Fruit fly (Drosophila melanogaster) whole organism, embryonic: ENCODE results near the gene slf.

Source experiments
- ATbp ChIP-seq: fragments of 200-800 bp; sonication (Bioruptor generic); optimal IDR thresholded peaks from 2 replicates; lab custom pipeline; 2017; ENCODE audit warnings: missing biosample characterization, mild to moderate bottlenecking, missing genetic modification characterization, missing genetic modification reagents
- Adf1 ChIP-seq: fragments of 200-800 bp; sonication (Bioruptor generic); IDR thresholded peaks from 2 replicates; pipeline ENCODE4 v1.3.6; 2022; ENCODE audit warnings: missing biosample characterization, missing genetic modification characterization
- Awh ChIP-seq: fragments of 200-800 bp; sonication (Bioruptor generic); IDR thresholded peaks from 2 replicates; pipeline ENCODE4, ENCODE4 v1.3.6; 2022; ENCODE audit warnings: missing biosample characterization, missing genetic modification characterization
- CG10147 ChIP-seq: fragments of 200-800 bp; sonication (Bioruptor generic); optimal IDR thresholded peaks from 2 replicates; lab custom pipeline; 2019; ENCODE audit warnings: missing biosample characterization, mild to moderate bottlenecking, missing genetic modification characterization, moderate library complexity
- CG10209 ChIP-seq: fragments of 200-800 bp; sonication (Bioruptor generic); optimal IDR thresholded peaks from 3 replicates; lab custom pipeline; 2017; ENCODE audit warnings: missing biosample characterization, mild to moderate bottlenecking, missing genetic modification characterization, missing genetic modification reagents
- CG10565 ChIP-seq: fragments of 200-800 bp; sonication (Bioruptor generic); optimal IDR thresholded peaks from 3 replicates; lab custom pipeline; 2016; ENCODE audit warnings: missing biosample characterization, mild to moderate bottlenecking, missing genetic modification characterization
- CG11504 ChIP-seq: fragments of 200-800 bp; sonication (Bioruptor generic); optimal IDR thresholded peaks from 3 replicates; lab custom pipeline; 2019; ENCODE audit warnings: missing biosample characterization, mild to moderate bottlenecking, missing genetic modification characterization, moderate library complexity
- CG12071 ChIP-seq: fragments of 200-800 bp; sonication (Bioruptor generic); optimal IDR thresholded peaks from 3 replicates; lab custom pipeline; 2018; ENCODE audit warnings: missing biosample characterization, mild to moderate bottlenecking, missing genetic modification characterization
- CG12155 ChIP-seq: fragments of 200-800 bp; sonication (Bioruptor generic); optimal IDR thresholded peaks from 3 replicates; lab custom pipeline; 2016; ENCODE audit warnings: missing biosample characterization, missing genetic modification characterization
- CG12299 ChIP-seq: fragments of 200-800 bp; sonication (Bioruptor generic); optimal IDR thresholded peaks from 2 replicates; lab custom pipeline; 2018; ENCODE audit warnings: missing biosample characterization, mild to moderate bottlenecking, missing genetic modification characterization
- CG1233 ChIP-seq: fragments of 200-800 bp; sonication (Bioruptor generic); optimal IDR thresholded peaks from 4 replicates; lab custom pipeline; 2018; ENCODE audit warnings: missing biosample characterization, mild to moderate bottlenecking, missing genetic modification characterization
- CG12659 ChIP-seq: fragments of 200-800 bp; sonication (Bioruptor generic); optimal IDR thresholded peaks from 3 replicates; lab custom pipeline; 2017; ENCODE audit warnings: mild to moderate bottlenecking, missing biosample characterization, missing genetic modification reagents, missing genetic modification characterization
- CG12744 ChIP-seq: fragments of 200-800 bp; sonication (Bioruptor generic); optimal IDR thresholded peaks from 2 replicates; lab custom pipeline; 2016; ENCODE audit warnings: missing biosample characterization, missing genetic modification characterization
- CG13287 ChIP-seq: fragments of 200-800 bp; sonication (Bioruptor generic); IDR thresholded peaks from 2 replicates; pipeline ENCODE4 v1.3.6; 2022; ENCODE audit warnings: missing biosample characterization, missing genetic modification characterization; ENCODE audit not compliant: partially characterized antibody
- CG13296 ChIP-seq: fragments of 200-800 bp; sonication (Bioruptor generic); optimal IDR thresholded peaks from 3 replicates; lab custom pipeline; 2018; ENCODE audit warnings: missing biosample characterization, mild to moderate bottlenecking, missing genetic modification characterization
- CG14667 ChIP-seq: fragments of 200-800 bp; sonication (Bioruptor generic); IDR thresholded peaks from 2 replicates; pipeline ENCODE4 v1.3.6; 2022; ENCODE audit warnings: missing biosample characterization, missing genetic modification characterization
- CG17359 ChIP-seq: fragments of 200-800 bp; sonication (Bioruptor generic); optimal IDR thresholded peaks from 3 replicates; lab custom pipeline; 2018; ENCODE audit warnings: missing biosample characterization, mild to moderate bottlenecking, missing genetic modification characterization, moderate library complexity
- CG17568 ChIP-seq: fragments of 200-800 bp; sonication (Bioruptor generic); optimal IDR thresholded peaks from 2 replicates; lab custom pipeline; 2018; ENCODE audit warnings: missing biosample characterization, mild to moderate bottlenecking, missing genetic modification characterization, moderate library complexity
- CG1792 ChIP-seq: fragments of 200-800 bp; sonication (Bioruptor generic); optimal IDR thresholded peaks from 2 replicates; lab custom pipeline; 2016; ENCODE audit warnings: missing biosample characterization, missing genetic modification characterization
- CG2875 ChIP-seq: fragments of 200-800 bp; sonication (Bioruptor generic); optimal IDR thresholded peaks from 2 replicates; lab custom pipeline; 2017; ENCODE audit warnings: missing biosample characterization, mild to moderate bottlenecking, missing genetic modification characterization, missing genetic modification reagents
- CG31224 ChIP-seq: fragments of 200-800 bp; sonication (Bioruptor generic); IDR thresholded peaks from 2 replicates; pipeline ENCODE4 v1.3.6; 2022; ENCODE audit warnings: missing biosample characterization, missing genetic modification characterization
- CG31365 ChIP-seq: fragments of 200-800 bp; sonication (Bioruptor generic); optimal IDR thresholded peaks from 2 replicates; lab custom pipeline; 2018; ENCODE audit warnings: missing biosample characterization, mild to moderate bottlenecking, missing genetic modification characterization
- CG34422 ChIP-seq: fragments of 200-800 bp; sonication (Bioruptor generic); IDR thresholded peaks from 3 replicates; pipeline ENCODE4 v1.3.6; 2022; ENCODE audit warnings: missing biosample characterization, missing genetic modification characterization
- CG3995 ChIP-seq: fragments of 200-800 bp; sonication (Bioruptor generic); optimal IDR thresholded peaks from 3 replicates; lab custom pipeline; 2016; ENCODE audit warnings: missing biosample characterization, missing genetic modification characterization
- CG7745 ChIP-seq: fragments of 200-800 bp; sonication (Bioruptor generic); optimal IDR thresholded peaks from 2 replicates; lab custom pipeline; 2018; ENCODE audit warnings: missing biosample characterization, mild to moderate bottlenecking, missing genetic modification characterization, moderate library complexity
- CG9727 ChIP-seq: fragments of 200-800 bp; sonication (Bioruptor generic); optimal IDR thresholded peaks from 3 replicates; lab custom pipeline; 2017; ENCODE audit warnings: missing biosample characterization, mild to moderate bottlenecking, missing genetic modification characterization
- Doc2 ChIP-seq: fragments of 200-800 bp; sonication (Bioruptor generic); IDR thresholded peaks from 2 replicates; pipeline ENCODE4 v1.3.6; 2022; ENCODE audit warnings: missing biosample characterization, missing genetic modification characterization
- Drgx ChIP-seq: fragments of 200-800 bp; sonication (Bioruptor generic); IDR thresholded peaks from 2 replicates; pipeline ENCODE4 v1.3.6; 2022; ENCODE audit warnings: missing biosample characterization, missing genetic modification characterization
- ERR ChIP-seq: fragments of 200-800 bp; sonication (Bioruptor generic); optimal IDR thresholded peaks from 2 replicates; lab custom pipeline; 2016; ENCODE audit warnings: missing biosample characterization, missing genetic modification characterization
- Ets65A ChIP-seq: fragments of 200-800 bp; sonication (Bioruptor generic); peaks from one replicate; lab custom pipeline; 2016; ENCODE audit warnings: missing biosample characterization, missing genetic modification characterization
- HHEX ChIP-seq: fragments of 200-800 bp; sonication (Bioruptor generic); optimal IDR thresholded peaks from 3 replicates; lab custom pipeline; 2017; ENCODE audit warnings: missing biosample characterization, mild to moderate bottlenecking, missing genetic modification characterization, missing genetic modification reagents
- Hey ChIP-seq: fragments of 200-800 bp; sonication (Bioruptor generic); optimal IDR thresholded peaks from 3 replicates; lab custom pipeline; 2018; ENCODE audit warnings: missing biosample characterization, mild to moderate bottlenecking, missing genetic modification characterization
- Hmr ChIP-seq: fragments of 200-800 bp; sonication (Bioruptor generic); optimal IDR thresholded peaks from 3 replicates; lab custom pipeline; 2017; ENCODE audit warnings: mild to moderate bottlenecking, missing biosample characterization, missing genetic modification reagents, missing genetic modification characterization
- Ravus ChIP-seq: fragments of 200-800 bp; sonication (Bioruptor generic); IDR thresholded peaks from 2 replicates; pipeline ENCODE4 v1.3.6; 2022; ENCODE audit warnings: missing biosample characterization, missing genetic modification characterization
- Rfx ChIP-seq: fragments of 200-800 bp; sonication (Bioruptor generic); IDR thresholded peaks from 2 replicates; pipeline ENCODE4 v1.3.6; 2022; ENCODE audit warnings: missing biosample characterization, missing genetic modification characterization
- Scr ChIP-seq: fragments of 200-800 bp; sonication (Bioruptor generic); IDR thresholded peaks from 2 replicates; pipeline ENCODE4 v1.3.6; 2022; ENCODE audit warnings: missing biosample characterization, missing genetic modification characterization; ENCODE audit not compliant: partially characterized antibody
- Sin3A ChIP-seq: fragments of >200 bp; optimal IDR thresholded peaks from 2 replicates; lab custom pipeline; 2018
- Sox102F ChIP-seq: fragments of 200-800 bp; sonication (Bioruptor generic); optimal IDR thresholded peaks from 2 replicates; lab custom pipeline; 2018; ENCODE audit warnings: missing biosample characterization, mild to moderate bottlenecking, missing genetic modification characterization, moderate library complexity
- Usf ChIP-seq: fragments of 200-800 bp; sonication (Bioruptor generic); optimal IDR thresholded peaks from 2 replicates; lab custom pipeline; 2017; ENCODE audit warnings: missing genotype, missing biosample characterization, missing genetic modification characterization
- abd-A ChIP-seq: fragments of 200-800 bp; sonication (Bioruptor generic); optimal IDR thresholded peaks from 3 replicates; lab custom pipeline; 2019; ENCODE audit warnings: missing biosample characterization, mild to moderate bottlenecking, missing genetic modification characterization, moderate library complexity
- bcd ChIP-seq: fragments of 200-800 bp; sonication (Bioruptor generic); optimal IDR thresholded peaks from 2 replicates; lab custom pipeline; 2017; ENCODE audit warnings: missing biosample characterization, mild to moderate bottlenecking, missing genetic modification characterization
- gfzf ChIP-seq: fragments of 200-800 bp; sonication (Bioruptor generic); optimal IDR thresholded peaks from 2 replicates; lab custom pipeline; 2016; ENCODE audit warnings: missing biosample characterization, mild to moderate bottlenecking, missing genetic modification characterization, moderate library complexity
- nmo ChIP-seq: fragments of 200-800 bp; sonication (Bioruptor generic); optimal IDR thresholded peaks from 2 replicates; lab custom pipeline; 2018; ENCODE audit warnings: missing biosample characterization, mild to moderate bottlenecking, missing genetic modification characterization, moderate library complexity
- peb ChIP-seq: fragments of 200-800 bp; sonication (Bioruptor generic); IDR thresholded peaks from 2 replicates; pipeline ENCODE4 v1.3.6; 2022; ENCODE audit warnings: missing biosample characterization, missing genetic modification characterization
- schlank ChIP-seq: fragments of 200-800 bp; sonication (Bioruptor generic); optimal IDR thresholded peaks from 2 replicates; lab custom pipeline; 2018; ENCODE audit warnings: missing biosample characterization, mild to moderate bottlenecking, missing genetic modification characterization
- sisA ChIP-seq: fragments of 200-800 bp; sonication (Bioruptor generic); IDR thresholded peaks from 2 replicates; pipeline ENCODE4 v1.3.6; 2022; ENCODE audit warnings: missing biosample characterization, missing genetic modification characterization
- ttk ChIP-seq: fragments of 200-800 bp; sonication (Bioruptor generic); IDR thresholded peaks from 2 replicates; pipeline ENCODE4 v2.1.2; 2022; ENCODE audit warnings: missing biosample characterization, missing genetic modification characterization
- tx ChIP-seq: fragments of 200-800 bp; sonication (Bioruptor generic); optimal IDR thresholded peaks from 2 replicates; lab custom pipeline; 2016; ENCODE audit warnings: missing biosample characterization, missing genetic modification characterization
- wdn ChIP-seq: fragments of 200-800 bp; sonication (Bioruptor generic); IDR thresholded peaks from 2 replicates; pipeline ENCODE4 v1.3.6; 2022; ENCODE audit warnings: missing biosample characterization, missing genetic modification characterization
- wek ChIP-seq: fragments of 200-800 bp; sonication (Bioruptor generic); optimal IDR thresholded peaks from 3 replicates; lab custom pipeline; 2018; ENCODE audit warnings: missing biosample characterization, mild to moderate bottlenecking, missing genetic modification characterization, moderate library complexity

slf gene

dm6 chr2L:4810697-4811490 lies 9.2 kb upstream of the slf start (continued):
- TF ChIP-seq CG9727 (GFP tag; lab: Kevin White, UChicago), result peak; percentile 86
- no peak for TF ChIP-seq Sin3A
- TF ChIP-seq CG12071 (GFP tag; lab: Kevin White, UChicago), result no peak
- TF ChIP-seq CG11504, result peak; percentile 82
- peak; percentile 40 for TF ChIP-seq CG12155
- TF ChIP-seq Awh (GFP tag; lab: Robert Waterston, UW), result no peak
- peak; percentile 36 for TF ChIP-seq CG10147
- TF ChIP-seq tx (GFP tag; lab: Kevin White, UChicago), result peak; percentile 24
- peak; percentile 71 for TF ChIP-seq bcd (GFP tag; lab: Kevin White, UChicago)
- no peak for TF ChIP-seq CG1792
- TF ChIP-seq Scr (GFP tag; lab: Robert Waterston, UW), result no peak
- TF ChIP-seq CG3995 (GFP tag; lab: Kevin White, UChicago), result no peak
- TF ChIP-seq HHEX, result peak; percentile 56
- peak; percentile 59 for TF ChIP-seq Sox102F (GFP tag; lab: Kevin White, UChicago)
- TF ChIP-seq Hey (tag; lab: Kevin White, UChicago), result no peak
- TF ChIP-seq Rfx (GFP tag; lab: Robert Waterston, UW), result peak; percentile 58
- no peak for TF ChIP-seq wdn
- TF ChIP-seq CG10565 (GFP tag; lab: Kevin White, UChicago), result no peak
- peak; percentile 83 for TF ChIP-seq nmo (GFP tag; lab: Kevin White, UChicago)
- TF ChIP-seq CG13296 (GFP tag; lab: Kevin White, UChicago), result peak; percentile 74
- no peak for TF ChIP-seq CG31365
- peak; percentile 82 for TF ChIP-seq CG10209
- TF ChIP-seq abd-A, result no peak
- no peak for TF ChIP-seq Ravus
- TF ChIP-seq Usf (GFP tag; lab: Kevin White, UChicago), result peak; percentile 50
- TF ChIP-seq CG2875, result peak; percentile 57
- TF ChIP-seq peb (GFP tag; lab: Robert Waterston, UW), result no peak
- no peak for TF ChIP-seq CG34422
- peak; percentile 79 for TF ChIP-seq CG12659 (GFP tag; lab: Kevin White, UChicago)
- peak; percentile 89 for TF ChIP-seq CG31224 (GFP tag; lab: Robert Waterston, UW)
- TF ChIP-seq ATbp (GFP tag; lab: Kevin White, UChicago), result peak; percentile 60
- no peak for TF ChIP-seq CG17568 (GFP tag; lab: Kevin White, UChicago)
- TF ChIP-seq Hmr (GFP tag; lab: Kevin White, UChicago), result peak; percentile 77
- no peak for TF ChIP-seq Adf1
- TF ChIP-seq Drgx, result no peak
- TF ChIP-seq wek (GFP tag; lab: Kevin White, UChicago), result no peak
- no peak for TF ChIP-seq CG14667 (GFP tag; lab: Robert Waterston, UW)
- TF ChIP-seq ERR (GFP tag; lab: Kevin White, UChicago), result no peak
- peak; percentile 67 for TF ChIP-seq CG1233 (GFP tag; lab: Kevin White, UChicago)
- no peak for TF ChIP-seq CG12744 (GFP tag; lab: Kevin White, UChicago)
- TF ChIP-seq ttk (GFP tag; lab: Robert Waterston, UW), result peak; percentile 61
- TF ChIP-seq gfzf (GFP tag; lab: Kevin White, UChicago), result no peak
- TF ChIP-seq CG12299 (tag; lab: Kevin White, UChicago), result no peak
- TF ChIP-seq CG13287 (GFP tag; lab: Robert Waterston, UW), result no peak
- TF ChIP-seq CG7745, result no peak
- TF ChIP-seq sisA (GFP tag; lab: Robert Waterston, UW), result peak; percentile 52
- TF ChIP-seq Ets65A (GFP tag; lab: Kevin White, UChicago), result peak; percentile 89
- TF ChIP-seq Doc2 (GFP tag; lab: Robert Waterston, UW), result no peak
- peak; percentile 25 for TF ChIP-seq CG17359
- no peak for TF ChIP-seq schlank (tag; lab: Kevin White, UChicago)
